Worm (Caenorhabditis elegans) whole organism, early embryonic: ENCODE measurements around the gene mog-5.

Experiments used
- ama-1 ChIP-seq: fragments of 150-350 bp; optimal IDR thresholded peaks from 2 replicates; lab custom pipeline; 2014
- sea-1 ChIP-seq: fragments of 200-800 bp; sonication (Bioruptor generic); conservative IDR thresholded peaks from 2 replicates; pipeline ENCODE4 v1.3.6; 2022; ENCODE audit warnings: missing genetic modification characterization, missing compliant biosample characterization
- tbx-37 ChIP-seq: fragments of 200-800 bp; sonication (Bioruptor generic); conservative IDR thresholded peaks from 2 replicates; pipeline ENCODE4 v1.3.6; 2022; ENCODE audit warnings: missing genetic modification reagents, missing genetic modification characterization, missing compliant biosample characterization

DNA sequence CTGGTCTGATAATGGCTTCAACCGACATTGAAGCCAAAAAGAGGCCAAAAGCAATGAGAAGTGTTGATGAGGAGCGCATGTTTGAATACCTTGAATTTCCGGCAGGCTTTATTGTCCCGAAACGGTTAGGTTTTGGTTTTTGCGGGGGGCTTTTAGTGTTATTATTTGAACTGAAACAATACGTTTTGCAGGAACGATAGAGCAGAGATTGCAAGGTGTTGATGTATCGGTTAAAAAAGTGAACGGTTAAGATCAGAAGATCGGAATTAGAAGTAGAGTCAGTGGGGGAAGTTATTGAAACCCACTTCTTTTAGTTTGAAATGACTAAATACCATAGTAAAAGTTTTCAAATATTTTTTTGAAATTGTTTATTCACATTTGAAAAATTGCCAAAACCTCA, 8.2 kb downstream of the mog-5 start, which contains the start of gene clec-141:
- no peak for TF ChIP-seq ama-1 (lab: Kevin White, UChicago)
- TF ChIP-seq sea-1 (GFP tag; lab: Robert Waterston, UW): no peak
- TF ChIP-seq tbx-37: no peak
